Worm (Caenorhabditis elegans) whole organism, L4/young adult: ENCODE measurements around the gene C33F10.8.

Experiments used
- W03F9.2 ChIP-seq: fragments of 150-350 bp; optimal IDR thresholded peaks from 2 replicates; lab custom pipeline; 2014; ENCODE audit warnings: missing biosample characterization, missing genetic modification characterization
- dao-5 ChIP-seq: sonication (generic microtip); optimal IDR thresholded peaks from 2 replicates; lab custom pipeline; 2016; ENCODE audit warnings: missing genotype, missing genetic modification characterization, moderate library complexity, missing compliant biosample characterization
- him-1 ChIP-seq: sonication (generic microtip); optimal IDR thresholded peaks from 2 replicates; lab custom pipeline; 2016; ENCODE audit warnings: missing genotype, missing genetic modification reagents, missing genetic modification characterization, missing compliant biosample characterization

DNA sequence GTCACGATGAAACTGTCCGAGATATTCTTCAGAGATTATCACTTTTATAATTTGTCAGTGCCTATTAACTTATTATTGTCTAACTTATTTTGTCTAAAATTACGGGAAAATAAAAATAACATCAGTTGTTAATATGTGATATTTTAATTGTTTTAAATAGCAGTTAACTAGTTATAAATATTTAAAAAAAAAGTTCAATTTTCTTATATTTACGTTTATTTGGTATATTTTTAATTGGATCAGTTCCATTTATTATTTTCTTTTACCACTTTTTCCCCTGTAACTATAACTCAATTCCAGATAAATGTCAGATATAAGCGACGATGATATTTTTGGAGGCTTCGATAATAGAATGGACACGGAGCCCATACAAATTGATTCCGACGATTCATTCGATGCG is 29.6 kb downstream of the C33F10.8 start, which contains the start of gene C33F10.4:
- TF ChIP-seq W03F9.2 (tag; lab: Kevin White, UChicago) (no peak), dao-5 (no peak), him-1 (tag; lab: Kevin White, UChicago) (no peak)
